Worm (Caenorhabditis elegans) whole organism, L1 larva: Measurements from ENCODE around the gene Y46H3A.4.

Experiments
- C16A3.4 ChIP-seq: fragments of 150-350 bp; optimal IDR thresholded peaks from 2 replicates; lab custom pipeline; 2014; ENCODE audit warnings: missing biosample characterization, missing genetic modification characterization
- alr-1 ChIP-seq: fragments of 200-800 bp; sonication (Bioruptor generic); optimal IDR thresholded peaks from 2 replicates; lab custom pipeline; 2018; ENCODE audit warnings: borderline replicate concordance, mild to moderate bottlenecking, missing genetic modification characterization, missing compliant biosample characterization
- ama-1 ChIP-seq: fragments of 150-350 bp; optimal IDR thresholded peaks from 2 replicates; lab custom pipeline; 2014
- blmp-1 ChIP-seq: fragments of 150-350 bp; optimal IDR thresholded peaks from 2 replicates; lab custom pipeline; 2014; ENCODE audit warnings: missing biosample characterization, missing genetic modification characterization
- ceh-82 ChIP-seq, 3 experiments: fragments of 150-350 bp in 1 of 3; sonication (generic microtip) in 2 of 3; optimal IDR thresholded peaks; 2 replicates each; lab custom pipeline; 2014 to 2017; ENCODE audit warnings: missing biosample characterization in 3 of 3, missing genetic modification characterization in 3 of 3
- ceh-88 ChIP-seq: fragments of 200-800 bp; sonication (Bioruptor generic); IDR thresholded peaks from 2 replicates; pipeline ENCODE4 v1.3.6; 2022; ENCODE audit warnings: missing genetic modification characterization, missing compliant biosample characterization
- dpl-1 ChIP-seq, 3 experiments: fragments of 150-350 bp in 2 of 3; sonication (generic microtip) in 1 of 3; optimal IDR thresholded peaks; 2 replicates each; lab custom pipeline; 2014 to 2017; ENCODE audit warnings: missing biosample characterization in 3 of 3, missing genetic modification characterization in 3 of 3, missing genetic modification reagents in 3 of 3
- dsc-1 ChIP-seq: sonication (generic microtip); optimal IDR thresholded peaks from 2 replicates; lab custom pipeline; 2016; ENCODE audit warnings: mild to moderate bottlenecking, missing genetic modification characterization, missing compliant biosample characterization
- efl-1 ChIP-seq, 4 experiments: fragments of 150-350 bp; optimal IDR thresholded peaks in 3 of 4; peaks in 1 of 4; 1 replicate in 1 of 4; 2 replicates in 3 of 4; lab custom pipeline; 2014; ENCODE audit warnings: missing biosample characterization in 2 of 4, missing genetic modification characterization in 2 of 4, missing genetic modification reagents in 2 of 4
- elt-2 ChIP-seq: sonication (generic microtip); optimal IDR thresholded peaks from 2 replicates; lab custom pipeline; 2016; ENCODE audit warnings: missing genetic modification characterization, mild to moderate bottlenecking, inconsistent platforms, missing compliant biosample characterization, missing genetic modification reagents
- hlh-17 ChIP-seq: fragments of 200-800 bp; sonication (Bioruptor generic); optimal IDR thresholded peaks from 2 replicates; lab custom pipeline; 2018; ENCODE audit warnings: missing genetic modification characterization, mild to moderate bottlenecking, missing compliant biosample characterization, moderate library complexity, borderline replicate concordance
- hlh-4 ChIP-seq: sonication (generic microtip); optimal IDR thresholded peaks from 2 replicates; lab custom pipeline; 2016; ENCODE audit warnings: mild to moderate bottlenecking, missing genetic modification characterization, missing compliant biosample characterization
- lin-14 ChIP-seq: fragments of 200-800 bp; sonication (Bioruptor generic); optimal IDR thresholded peaks from 2 replicates; lab custom pipeline; 2018; ENCODE audit warnings: mild to moderate bottlenecking, missing genetic modification characterization, moderate library complexity, missing compliant biosample characterization
- lin-15B ChIP-seq: fragments of 150-350 bp; sonication (generic microtip); optimal IDR thresholded peaks from 3 replicates; lab custom pipeline; 2014; ENCODE audit warnings: missing biosample characterization, missing genetic modification characterization
- lin-35 ChIP-seq, 2 experiments: fragments of 150-350 bp; optimal IDR thresholded peaks; 2 replicates each; lab custom pipeline; 2014; ENCODE audit warnings: missing biosample characterization in 2 of 2, missing genetic modification characterization in 2 of 2, missing genetic modification reagents in 2 of 2
- lin-39 ChIP-seq: fragments of 150-350 bp; optimal IDR thresholded peaks from 2 replicates; lab custom pipeline; 2014; ENCODE audit warnings: missing biosample characterization, missing genetic modification reagents, missing genetic modification characterization
- lir-3 ChIP-seq: sonication (generic microtip); optimal IDR thresholded peaks from 2 replicates; lab custom pipeline; 2016; ENCODE audit warnings: mild to moderate bottlenecking, missing genetic modification characterization, moderate library complexity, missing compliant biosample characterization; ENCODE audit not compliant: poor library complexity
- lsy-2 ChIP-seq, 2 experiments: fragments of 150-350 bp; optimal IDR thresholded peaks; 2 replicates each; lab custom pipeline; 2014; ENCODE audit warnings: missing biosample characterization in 2 of 2, missing genetic modification characterization in 2 of 2
- nhr-11 ChIP-seq: fragments of 150-350 bp; optimal IDR thresholded peaks from 2 replicates; lab custom pipeline; 2014; ENCODE audit warnings: missing biosample characterization, missing genetic modification characterization
- nhr-20 ChIP-seq: sonication (generic microtip); optimal IDR thresholded peaks from 2 replicates; lab custom pipeline; 2016; ENCODE audit warnings: mild to moderate bottlenecking, missing genetic modification characterization, missing compliant biosample characterization
- nhr-28 ChIP-seq: fragments of 150-350 bp; optimal IDR thresholded peaks from 2 replicates; lab custom pipeline; 2014; ENCODE audit warnings: missing biosample characterization, missing genetic modification characterization
- nhr-47 ChIP-seq: sonication (generic microtip); optimal IDR thresholded peaks from 2 replicates; lab custom pipeline; 2016; ENCODE audit warnings: mild to moderate bottlenecking, missing genetic modification characterization, moderate library complexity, missing compliant biosample characterization
- nhr-71 ChIP-seq: sonication (generic microtip); optimal IDR thresholded peaks from 2 replicates; lab custom pipeline; 2016; ENCODE audit warnings: mild to moderate bottlenecking, missing genetic modification characterization, moderate library complexity, missing compliant biosample characterization
- nhr-77 ChIP-seq: fragments of 150-350 bp; optimal IDR thresholded peaks from 2 replicates; lab custom pipeline; 2014; ENCODE audit warnings: missing biosample characterization, missing genetic modification characterization
- nhr-85 ChIP-seq: sonication (generic microtip); peaks from one replicate; lab custom pipeline; 2016; ENCODE audit warnings: missing genetic modification characterization, inconsistent platforms, missing compliant biosample characterization
- nhr-90 ChIP-seq: sonication (generic microtip); optimal IDR thresholded peaks from 2 replicates; lab custom pipeline; 2016; ENCODE audit warnings: mild to moderate bottlenecking, missing genetic modification characterization, missing compliant biosample characterization; ENCODE audit not compliant: poor library complexity
- rnt-1 ChIP-seq: sonication (generic microtip); optimal IDR thresholded peaks from 2 replicates; lab custom pipeline; 2016; ENCODE audit warnings: mild to moderate bottlenecking, missing genetic modification characterization, moderate library complexity, missing compliant biosample characterization
- skn-1 ChIP-seq: fragments of 150-350 bp; optimal IDR thresholded peaks from 2 replicates; lab custom pipeline; 2014; ENCODE audit warnings: missing biosample characterization, missing genetic modification characterization
- snu-23 ChIP-seq: sonication (generic microtip); optimal IDR thresholded peaks from 2 replicates; lab custom pipeline; 2016; ENCODE audit warnings: missing genetic modification characterization, missing compliant biosample characterization
- sox-4 ChIP-seq: sonication (generic microtip); optimal IDR thresholded peaks from 2 replicates; lab custom pipeline; 2016; ENCODE audit warnings: missing genetic modification characterization, missing compliant biosample characterization
- sup-37 ChIP-seq: fragments of 200-800 bp; sonication (Bioruptor generic); optimal IDR thresholded peaks from 2 replicates; lab custom pipeline; 2018; ENCODE audit warnings: mild to moderate bottlenecking, missing genetic modification characterization, missing compliant biosample characterization
- swsn-7 ChIP-seq: sonication (generic microtip); optimal IDR thresholded peaks from 2 replicates; lab custom pipeline; 2016; ENCODE audit warnings: missing genetic modification characterization, missing compliant biosample characterization
- tbx-2 ChIP-seq: sonication (generic microtip); optimal IDR thresholded peaks from 2 replicates; lab custom pipeline; 2016; ENCODE audit warnings: missing genetic modification characterization, missing compliant biosample characterization
- tlp-1 ChIP-seq: fragments of 150-350 bp; optimal IDR thresholded peaks from 2 replicates; lab custom pipeline; 2014; ENCODE audit warnings: missing biosample characterization, missing genetic modification characterization
- unc-130 ChIP-seq: fragments of 150-350 bp; optimal IDR thresholded peaks from 2 replicates; lab custom pipeline; 2017; ENCODE audit warnings: missing biosample characterization, missing genetic modification characterization, inconsistent platforms
- unc-30 ChIP-seq: sonication (generic microtip); optimal IDR thresholded peaks from 2 replicates; lab custom pipeline; 2017; ENCODE audit warnings: missing biosample characterization, missing genetic modification characterization
- unc-62 ChIP-seq: fragments of 150-350 bp; optimal IDR thresholded peaks from 2 replicates; lab custom pipeline; 2014; ENCODE audit warnings: missing biosample characterization, missing genetic modification reagents, missing genetic modification characterization
- unc-86 ChIP-seq: sonication (generic microtip); optimal IDR thresholded peaks from 2 replicates; lab custom pipeline; 2016; ENCODE audit warnings: missing genetic modification characterization, missing compliant biosample characterization
- unc-98 ChIP-seq: fragments of 200-800 bp; sonication (Bioruptor generic); IDR thresholded peaks from 2 replicates; pipeline ENCODE4 v1.3.6; 2022; ENCODE audit warnings: missing genetic modification characterization, missing compliant biosample characterization
- xbp-1 ChIP-seq: sonication (generic microtip); optimal IDR thresholded peaks from 2 replicates; lab custom pipeline; 2016; ENCODE audit warnings: missing genetic modification characterization, missing compliant biosample characterization

Gene Y46H3A.4

ce11 chrV:1848590-1848989, 37.7 kb upstream of the Y46H3A.4 start (continued):
- TF ChIP-seq nhr-11 (no peak), ama-1 (lab: Kevin White, UChicago) (no peak)
- TF ChIP-seq, all 84 proteins: peak for 0

- TF ChIP-seq unc-130 (no peak), elt-2 (peak; percentile 42)
These were observed 35.0 kb upstream of the Y46H3A.4 start, which contains the start of gene T10B5.7 for ce11 chrV:1845977-1846376. TSS of gene T10B5.7 (plus strand) at chrV:1846201.

ce11 chrV:1841744-1842143, 30.8 kb upstream of the Y46H3A.4 start, which contains the start of gene T10B5.8:
TSS of gene T10B5.8 (plus strand) at chrV:1842044.
- TF ChIP-seq tlp-1 (tag; lab: Kevin White, UChicago): no peak
- no peak for TF ChIP-seq lir-3 (tag; lab: Kevin White, UChicago)
- no peak for TF ChIP-seq nhr-90 (tag; lab: Kevin White, UChicago)
- no peak for TF ChIP-seq nhr-28 (tag; lab: Kevin White, UChicago)
- no peak for TF ChIP-seq hlh-4 (tag; lab: Kevin White, UChicago)
- TF ChIP-seq lin-39 (tag; lab: Kevin White, UChicago): no peak

ce11 chrV:1829973-1830372, 19.0 kb upstream of the Y46H3A.4 start, which contains the start of gene Y32G9B.1:
TSS of gene Y32G9B.1 (minus strand) at chrV:1830073.
- no peak for TF ChIP-seq ama-1 (lab: Kevin White, UChicago)
- TF ChIP-seq nhr-77 (tag; lab: Kevin White, UChicago): no peak
- no peak for TF ChIP-seq nhr-20
- TF ChIP-seq dsc-1 (tag; lab: Kevin White, UChicago): peak; percentile 14
- TF ChIP-seq sup-37 (GFP tag; lab: Kevin White, UChicago): no peak
- peak; percentile 30 for TF ChIP-seq nhr-85 (tag; lab: Kevin White, UChicago)
- TF ChIP-seq lsy-2 (tag; optimal IDR thresholded peaks at IDR 0.05; lab: Kevin White, UChicago): no peak
- TF ChIP-seq nhr-47: no peak

DNA sequence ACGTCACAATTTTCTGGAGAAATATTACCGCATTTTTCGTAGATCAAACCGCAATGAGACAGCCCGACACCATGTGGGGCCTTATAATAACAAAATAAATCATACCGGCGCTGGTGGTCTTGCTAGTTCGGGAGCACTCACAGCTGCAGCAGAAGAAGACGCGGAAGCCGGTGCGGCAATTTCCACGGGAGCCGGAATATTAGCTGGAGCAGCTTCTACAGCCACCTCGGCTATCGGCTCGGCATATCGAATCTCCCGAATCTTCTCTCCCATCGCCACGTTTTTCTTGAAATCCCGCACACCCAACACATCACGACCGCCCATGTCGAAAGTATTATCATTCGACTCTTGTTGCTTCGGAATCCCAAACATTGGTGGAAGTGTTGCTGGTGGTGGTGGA, 13.6 kb upstream of the Y46H3A.4 start:
- TF ChIP-seq unc-130 (no peak), unc-98 (no peak), efl-1 (optimal IDR thresholded peaks at IDR 0.05; lab: Kevin White, UChicago) (no peak), efl-1 (GFP tag; optimal IDR thresholded peaks at IDR 0.05 in 1 of 2; lab: Kevin White, UChicago) (no peak), lin-14 (no peak), sox-4 (tag; lab: Kevin White, UChicago) (no peak), nhr-85 (tag; lab: Kevin White, UChicago) (no peak), nhr-71 (no peak), tbx-2 (tag; lab: Kevin White, UChicago) (no peak), unc-62 (GFP tag; lab: Kevin White, UChicago) (no peak), dpl-1 (GFP tag; optimal IDR thresholded peaks at IDR 0.05; lab: Kevin White, UChicago) (no peak), blmp-1 (no peak), nhr-28 (tag; lab: Kevin White, UChicago) (no peak), lin-39 (tag; lab: Kevin White, UChicago) (no peak), unc-30 (no peak)

ce11 chrV:1821287-1821686, 10.4 kb upstream of the Y46H3A.4 start, which contains the start of the genes gly-7 and mrpl-39:
TSS of gene gly-7 (minus strand) at chrV:1821323.
TSS of gene mrpl-39 (plus strand) at chrV:1821579.
- TF ChIP-seq lin-15B (tag; lab: Kevin White, UChicago): no peak
- TF ChIP-seq nhr-47: peak; percentile 33
- TF ChIP-seq lsy-2 (tag; optimal IDR thresholded peaks at IDR 0.05; lab: Kevin White, UChicago): peak in 1 of 2 experiments; percentile 27
- peak; percentile 28 for TF ChIP-seq xbp-1 (tag; lab: Kevin White, UChicago)
- peak in 1 of 3 experiments; percentile 27 for TF ChIP-seq ceh-82 (tag; optimal IDR thresholded peaks at IDR 0.05; lab: Kevin White, UChicago)
- TF ChIP-seq hlh-17 (GFP tag; lab: Kevin White, UChicago): no peak
- peak; percentile 53 for TF ChIP-seq rnt-1 (tag; lab: Kevin White, UChicago)
- no peak for TF ChIP-seq lir-3 (tag; lab: Kevin White, UChicago)
- TF ChIP-seq dpl-1 (GFP tag; optimal IDR thresholded peaks at IDR 0.05; lab: Kevin White, UChicago): peak in 2 of 3 experiments; percentile 34 to 48
- TF ChIP-seq lin-35 (GFP tag; optimal IDR thresholded peaks at IDR 0.05; lab: Kevin White, UChicago): peak; percentile 15 to 52
- TF ChIP-seq lin-14: no peak
- TF ChIP-seq snu-23 (GFP tag; lab: Kevin White, UChicago): peak; percentile 48
- TF ChIP-seq skn-1 (tag; lab: Kevin White, UChicago): peak; percentile 34
- no peak for TF ChIP-seq ceh-88
- no peak for TF ChIP-seq alr-1 (tag; lab: Kevin White, UChicago)
- TF ChIP-seq C16A3.4 (tag; lab: Kevin White, UChicago): peak; percentile 11
- peak; percentile 20 for TF ChIP-seq unc-130
- TF ChIP-seq unc-86 (tag; lab: Kevin White, UChicago): no peak
- TF ChIP-seq nhr-28 (tag; lab: Kevin White, UChicago): no peak
- TF ChIP-seq efl-1 (optimal IDR thresholded peaks at IDR 0.05; lab: Kevin White, UChicago): peak; percentile 21 to 52
- TF ChIP-seq efl-1 (GFP tag; optimal IDR thresholded peaks at IDR 0.05 in 1 of 2; lab: Kevin White, UChicago): peak; percentile 45 to 93
- peak; percentile 6 for TF ChIP-seq nhr-85 (tag; lab: Kevin White, UChicago)
- peak; percentile 2 for TF ChIP-seq nhr-90 (tag; lab: Kevin White, UChicago)
- TF ChIP-seq nhr-11: no peak
- peak; percentile 11 for TF ChIP-seq swsn-7 (tag; lab: Kevin White, UChicago)
- TF ChIP-seq nhr-20: peak; percentile 30
- peak; percentile 32 for TF ChIP-seq tbx-2 (tag; lab: Kevin White, UChicago)
